Worm (Caenorhabditis elegans) whole organism, L2 larva: ENCODE measurements around the gene ZK1236.5.

Experiments
- C34F6.9 ChIP-seq: fragments of 150-350 bp; optimal IDR thresholded peaks from 2 replicates; lab custom pipeline; 2014; ENCODE audit warnings: missing biosample characterization, missing genetic modification characterization
- F13H6.1 ChIP-seq: sonication (generic microtip); optimal IDR thresholded peaks from 2 replicates; lab custom pipeline; 2016; ENCODE audit warnings: missing genetic modification characterization, missing compliant biosample characterization
- R02D3.7 ChIP-seq: fragments of 150-350 bp; optimal IDR thresholded peaks from 2 replicates; lab custom pipeline; 2014; ENCODE audit warnings: missing biosample characterization, missing genetic modification characterization
- Y55F3AM.14 ChIP-seq: fragments of 200-800 bp; sonication (Bioruptor generic); optimal IDR thresholded peaks from 2 replicates; lab custom pipeline; 2018; ENCODE audit warnings: mild to moderate bottlenecking, missing genetic modification characterization, missing compliant biosample characterization
- ZK546.5 ChIP-seq: sonication (generic microtip); optimal IDR thresholded peaks from 2 replicates; lab custom pipeline; 2017; ENCODE audit warnings: missing biosample characterization, missing genetic modification characterization
- alr-1 ChIP-seq: fragments of 150-350 bp; optimal IDR thresholded peaks from 2 replicates; lab custom pipeline; 2014; ENCODE audit warnings: missing biosample characterization, missing genetic modification characterization
- aly-2 ChIP-seq: fragments of 150-350 bp; optimal IDR thresholded peaks from 2 replicates; lab custom pipeline; 2014; ENCODE audit warnings: missing biosample characterization, missing genetic modification characterization
- ama-1 ChIP-seq: fragments of 150-350 bp; optimal IDR thresholded peaks from 2 replicates; lab custom pipeline; 2018; ENCODE audit warnings: inconsistent platforms
- crh-2 ChIP-seq: sonication (generic microtip); optimal IDR thresholded peaks from 2 replicates; lab custom pipeline; 2017; ENCODE audit warnings: missing biosample characterization, missing genetic modification characterization
- dmd-4 ChIP-seq: sonication (generic microtip); optimal IDR thresholded peaks from 2 replicates; lab custom pipeline; 2017; ENCODE audit warnings: missing biosample characterization, missing genetic modification characterization
- egl-27 ChIP-seq: sonication (generic microtip); optimal IDR thresholded peaks from 3 replicates; lab custom pipeline; 2017; ENCODE audit warnings: missing biosample characterization, missing genetic modification reagents, missing genetic modification characterization
- elt-1 ChIP-seq: fragments of 150-350 bp; optimal IDR thresholded peaks from 2 replicates; lab custom pipeline; 2014; ENCODE audit warnings: missing biosample characterization, missing genetic modification characterization
- elt-3 ChIP-seq: sonication (generic microtip); optimal IDR thresholded peaks from 2 replicates; lab custom pipeline; 2017; ENCODE audit warnings: missing biosample characterization, missing genetic modification characterization
- fos-1 ChIP-seq: fragments of 150-350 bp; optimal IDR thresholded peaks from 2 replicates; lab custom pipeline; 2014; ENCODE audit warnings: missing biosample characterization, missing genetic modification characterization
- lin-11 ChIP-seq: fragments of 150-350 bp; sonication (generic microtip); optimal IDR thresholded peaks from 2 replicates; lab custom pipeline; 2014; ENCODE audit warnings: missing biosample characterization, missing genetic modification characterization, inconsistent platforms, mixed read lengths
- lin-13 ChIP-seq: fragments of 150-350 bp; optimal IDR thresholded peaks from 2 replicates; lab custom pipeline; 2014; ENCODE audit warnings: missing biosample characterization, missing genetic modification reagents, missing genetic modification characterization
- lin-39 ChIP-seq: fragments of 150-350 bp; optimal IDR thresholded peaks from 2 replicates; lab custom pipeline; 2014; ENCODE audit warnings: missing biosample characterization, missing genetic modification reagents, missing genetic modification characterization
- lsy-2 ChIP-seq, 2 experiments: fragments of 150-350 bp in 1 of 2; sonication (generic microtip) in 1 of 2; optimal IDR thresholded peaks; 2 replicates each; lab custom pipeline; 2014 to 2017; ENCODE audit warnings: missing biosample characterization in 2 of 2, missing genetic modification characterization in 2 of 2
- mab-5 ChIP-seq: fragments of 150-350 bp; optimal IDR thresholded peaks from 2 replicates; lab custom pipeline; 2014; ENCODE audit warnings: missing biosample characterization, missing genetic modification characterization
- mbf-1 ChIP-seq: sonication (generic microtip); optimal IDR thresholded peaks from 2 replicates; lab custom pipeline; 2017; ENCODE audit warnings: missing biosample characterization, missing genetic modification characterization
- mdl-1 ChIP-seq, 2 experiments: fragments of 150-350 bp in 1 of 2; sonication (generic microtip) in 1 of 2; optimal IDR thresholded peaks; 2 replicates each; lab custom pipeline; 2017; ENCODE audit warnings: missing biosample characterization in 2 of 2, missing genetic modification characterization in 2 of 2
- nhr-10 ChIP-seq: sonication (generic microtip); optimal IDR thresholded peaks from 2 replicates; lab custom pipeline; 2017; ENCODE audit warnings: missing biosample characterization, missing genetic modification characterization
- nhr-12 ChIP-seq: fragments of 150-350 bp; optimal IDR thresholded peaks from 2 replicates; lab custom pipeline; 2014; ENCODE audit warnings: missing biosample characterization, missing genetic modification characterization
- nhr-129 ChIP-seq: fragments of 150-350 bp; optimal IDR thresholded peaks from 2 replicates; lab custom pipeline; 2014; ENCODE audit warnings: missing biosample characterization, missing genetic modification characterization
- nhr-21 ChIP-seq: fragments of 150-350 bp; optimal IDR thresholded peaks from 2 replicates; lab custom pipeline; 2014; ENCODE audit warnings: missing biosample characterization, missing genetic modification characterization
- nhr-237 ChIP-seq: fragments of 150-350 bp; optimal IDR thresholded peaks from 2 replicates; lab custom pipeline; 2014; ENCODE audit warnings: missing biosample characterization, missing genetic modification characterization
- nhr-25 ChIP-seq: fragments of 150-350 bp; sonication (generic microtip); optimal IDR thresholded peaks from 3 replicates; lab custom pipeline; 2014; ENCODE audit warnings: missing biosample characterization, missing genetic modification characterization
- nhr-6 ChIP-seq: fragments of 150-350 bp; optimal IDR thresholded peaks from 2 replicates; lab custom pipeline; 2014; ENCODE audit warnings: missing biosample characterization, missing genetic modification characterization
- nhr-77 ChIP-seq: fragments of 150-350 bp; optimal IDR thresholded peaks from 2 replicates; lab custom pipeline; 2014; ENCODE audit warnings: missing biosample characterization, missing genetic modification characterization
- peb-1 ChIP-seq: fragments of 150-350 bp; optimal IDR thresholded peaks from 2 replicates; lab custom pipeline; 2014; ENCODE audit warnings: missing biosample characterization, missing genetic modification characterization
- sma-3 ChIP-seq: sonication (generic microtip); optimal IDR thresholded peaks from 2 replicates; lab custom pipeline; 2016; ENCODE audit warnings: missing genetic modification reagents, missing genetic modification characterization, missing compliant biosample characterization
- snpc-4 ChIP-seq: fragments of 150-350 bp; optimal IDR thresholded peaks from 2 replicates; lab custom pipeline; 2014; ENCODE audit warnings: missing biosample characterization, missing genetic modification characterization
- unc-39 ChIP-seq: fragments of 150-350 bp; optimal IDR thresholded peaks from 2 replicates; lab custom pipeline; 2014; ENCODE audit warnings: missing biosample characterization, missing genetic modification characterization
- unc-55 ChIP-seq: fragments of 150-350 bp; sonication (generic microtip); optimal IDR thresholded peaks from 3 replicates; lab custom pipeline; 2014; ENCODE audit warnings: missing biosample characterization, missing genetic modification reagents, missing genetic modification characterization
- unc-62 ChIP-seq: fragments of 150-350 bp; optimal IDR thresholded peaks from 2 replicates; lab custom pipeline; 2014; ENCODE audit warnings: missing biosample characterization, missing genetic modification reagents, missing genetic modification characterization
- zag-1 ChIP-seq: fragments of 150-350 bp; optimal IDR thresholded peaks from 2 replicates; lab custom pipeline; 2014; ENCODE audit warnings: missing biosample characterization, missing genetic modification characterization
- ztf-1 ChIP-seq: fragments of 200-800 bp; sonication (Bioruptor generic); conservative IDR thresholded peaks from 2 replicates; pipeline ENCODE4 v1.3.6; 2022; ENCODE audit warnings: missing genetic modification characterization, missing compliant biosample characterization
- ztf-11 ChIP-seq: sonication (generic microtip); optimal IDR thresholded peaks from 2 replicates; lab custom pipeline; 2017; ENCODE audit warnings: missing biosample characterization, missing genetic modification characterization
- ztf-4 ChIP-seq: fragments of 150-350 bp; optimal IDR thresholded peaks from 2 replicates; lab custom pipeline; 2014; ENCODE audit warnings: missing biosample characterization, missing genetic modification characterization

ZK1236.5 gene

DNA sequence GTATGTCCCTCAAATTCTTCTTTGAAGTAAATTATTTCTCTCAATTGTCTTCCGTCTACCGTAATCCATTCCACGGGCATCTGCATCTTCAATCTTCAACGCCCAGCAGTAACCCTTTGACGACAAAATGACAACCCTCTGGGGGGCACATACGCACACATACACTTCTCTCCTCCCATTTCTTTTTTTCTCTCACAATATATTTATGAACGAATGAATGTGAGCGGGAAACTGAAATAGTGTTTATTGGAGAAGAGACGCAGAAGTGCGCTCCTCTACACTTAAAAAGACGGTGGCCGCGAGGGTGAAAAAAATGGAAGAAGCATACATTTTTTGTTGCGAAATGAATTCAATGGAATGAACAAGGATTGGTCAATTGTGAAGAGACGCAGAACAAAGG lies 20.0 kb downstream of the ZK1236.5 start (continued):
- peak; percentile 72 to 94 for TF ChIP-seq lsy-2 (tag; optimal IDR thresholded peaks at IDR 0.05; lab: Kevin White, UChicago)
- peak; percentile 88 for TF ChIP-seq nhr-129 (tag; lab: Kevin White, UChicago)
- no peak for TF ChIP-seq ztf-1 (GFP tag; lab: Robert Waterston, UW)
- no peak for TF ChIP-seq elt-3 (tag; lab: Kevin White, UChicago)
- no peak for TF ChIP-seq ZK546.5 (tag; lab: Kevin White, UChicago)
- TF ChIP-seq elt-1 (tag; lab: Kevin White, UChicago): no peak
- peak; percentile 31 for TF ChIP-seq nhr-21 (tag; lab: Kevin White, UChicago)
- TF ChIP-seq F13H6.1: peak; percentile 77
- TF ChIP-seq C34F6.9 (tag; lab: Kevin White, UChicago): peak; percentile 93
- peak; percentile 88 for TF ChIP-seq nhr-25 (tag; lab: Kevin White, UChicago)
- TF ChIP-seq lin-13: peak; percentile 58

- TF ChIP-seq zag-1 (tag; lab: Kevin White, UChicago): no peak
- no peak for TF ChIP-seq R02D3.7 (tag; lab: Kevin White, UChicago)
- TF ChIP-seq nhr-25 (tag; lab: Kevin White, UChicago): no peak
- no peak for TF ChIP-seq alr-1 (tag; lab: Kevin White, UChicago)
- no peak for TF ChIP-seq ztf-4 (tag; lab: Kevin White, UChicago)
- TF ChIP-seq mbf-1 (tag; lab: Kevin White, UChicago): no peak
- TF ChIP-seq elt-1 (tag; lab: Kevin White, UChicago): no peak
- no peak for TF ChIP-seq lin-11
- TF ChIP-seq aly-2 (tag; lab: Kevin White, UChicago): no peak
- TF ChIP-seq fos-1: no peak
- TF ChIP-seq C34F6.9 (tag; lab: Kevin White, UChicago): no peak
- no peak for TF ChIP-seq ama-1
- no peak for TF ChIP-seq nhr-237
- no peak for TF ChIP-seq nhr-12 (tag; lab: Kevin White, UChicago)
- TF ChIP-seq nhr-10 (tag; lab: Kevin White, UChicago): no peak
- no peak for TF ChIP-seq mab-5 (tag; lab: Kevin White, UChicago)
Measured at ce11 chrIII:8410747-8411146, 21.3 kb downstream of the ZK1236.5 start.

DNA sequence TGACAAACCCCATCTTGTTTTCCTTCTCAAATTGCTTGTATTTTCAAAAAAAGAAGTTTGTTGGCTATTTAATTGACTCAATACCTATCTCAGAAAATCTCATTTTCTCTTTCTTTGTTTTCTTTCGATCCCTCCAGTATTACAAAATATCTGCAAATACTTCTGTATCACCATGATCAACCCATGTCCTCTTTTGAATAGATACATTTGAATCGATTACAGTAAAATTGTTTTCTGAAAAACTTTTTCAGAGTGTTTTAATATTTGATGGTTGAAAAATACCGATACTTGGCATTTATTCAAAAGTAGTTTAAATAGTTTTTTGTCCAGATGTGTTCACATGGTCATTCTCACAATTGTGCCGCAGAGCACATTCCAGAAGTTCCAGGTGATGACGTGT lies 22.8 kb downstream of the ZK1236.5 start, which contains the start of gene ZK353.9:
Gene ZK353.9, plus strand, starts transcription at position 331 of the 400 bp plus-strand sequence.
- no peak for TF ChIP-seq nhr-77 (tag; lab: Kevin White, UChicago)
- no peak for TF ChIP-seq snpc-4 (tag; lab: Kevin White, UChicago)
- TF ChIP-seq Y55F3AM.14 (GFP tag; lab: Kevin White, UChicago): no peak
- TF ChIP-seq lin-11: no peak
- TF ChIP-seq dmd-4 (tag; lab: Kevin White, UChicago): no peak
- TF ChIP-seq ztf-11 (tag; lab: Kevin White, UChicago): no peak
- no peak for TF ChIP-seq ztf-1 (GFP tag; lab: Robert Waterston, UW)
- TF ChIP-seq fos-1: no peak
- TF ChIP-seq nhr-21 (tag; lab: Kevin White, UChicago): no peak
- TF ChIP-seq mdl-1 (tag; optimal IDR thresholded peaks at IDR 0.05; lab: Kevin White, UChicago): no peak
- no peak for TF ChIP-seq peb-1 (tag; lab: Kevin White, UChicago)
- no peak for TF ChIP-seq nhr-6 (tag; lab: Kevin White, UChicago)
- no peak for TF ChIP-seq R02D3.7 (tag; lab: Kevin White, UChicago)
- TF ChIP-seq crh-2: no peak

DNA sequence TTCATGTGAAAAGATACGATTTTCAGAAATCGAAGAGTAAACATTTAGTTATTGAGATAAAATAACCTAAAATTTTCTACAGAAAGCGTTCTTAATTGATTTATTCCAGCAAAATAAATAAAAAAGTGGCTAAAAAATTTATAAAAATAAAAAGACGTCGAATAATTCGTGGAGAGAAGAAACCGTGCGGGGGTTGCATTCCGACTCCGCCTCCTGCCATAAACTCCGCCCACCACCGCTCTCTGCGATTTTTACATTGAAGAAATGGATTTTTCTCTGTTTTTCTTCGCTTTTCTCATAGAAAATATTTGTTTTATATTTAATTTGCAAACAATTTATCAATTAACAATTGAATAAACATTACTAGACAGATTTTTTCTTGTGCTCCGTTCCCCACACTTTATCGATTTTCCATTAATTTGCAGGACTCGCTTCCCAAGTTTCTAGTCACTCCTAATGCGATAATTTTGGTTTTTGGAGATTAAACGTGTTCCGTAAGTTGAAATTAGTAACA lies 26.5 kb downstream of the ZK1236.5 start, which contains the start of the genes ubxn-4 and cyy-1:
Gene ubxn-4, minus strand, starts transcription at position 114 of the 514 bp plus-strand sequence.
Gene cyy-1, plus strand, starts transcription at position 426 of the 514 bp plus-strand sequence.
- TF ChIP-seq unc-39 (no peak), unc-55 (GFP tag; lab: Kevin White, UChicago) (peak; percentile 38), nhr-77 (tag; lab: Kevin White, UChicago) (no peak), R02D3.7 (tag; lab: Kevin White, UChicago) (no peak), lsy-2 (tag; optimal IDR thresholded peaks at IDR 0.05; lab: Kevin White, UChicago) (peak in 1 of 2 experiments; percentile 11)
- TF ChIP-seq, all 48 proteins: peak for 2

ce11 chrIII:8403507-8403906 lies 28.5 kb downstream of the ZK1236.5 start, which contains the start of gene cutc-1:
TSS of gene cutc-1 (minus strand) at chrIII:8403607.
- no peak for TF ChIP-seq zag-1 (tag; lab: Kevin White, UChicago)
- TF ChIP-seq mbf-1 (tag; lab: Kevin White, UChicago): no peak
- no peak for TF ChIP-seq alr-1 (tag; lab: Kevin White, UChicago)
- no peak for TF ChIP-seq nhr-129 (tag; lab: Kevin White, UChicago)
- TF ChIP-seq lin-11: no peak
- no peak for TF ChIP-seq unc-39
- TF ChIP-seq lin-39: no peak
- no peak for TF ChIP-seq nhr-10 (tag; lab: Kevin White, UChicago)
- TF ChIP-seq ZK546.5 (tag; lab: Kevin White, UChicago): no peak
- TF ChIP-seq elt-3 (tag; lab: Kevin White, UChicago): no peak
- TF ChIP-seq sma-3 (GFP tag; lab: Kevin White, UChicago): no peak
- no peak for TF ChIP-seq nhr-25 (tag; lab: Kevin White, UChicago)
- no peak for TF ChIP-seq unc-62 (GFP tag; lab: Kevin White, UChicago)
- TF ChIP-seq mdl-1 (tag; optimal IDR thresholded peaks at IDR 0.05; lab: Kevin White, UChicago): no peak
- TF ChIP-seq C34F6.9 (tag; lab: Kevin White, UChicago): no peak
- no peak for TF ChIP-seq ztf-1 (GFP tag; lab: Robert Waterston, UW)
- TF ChIP-seq egl-27 (tag; lab: Kevin White, UChicago): no peak
- no peak for TF ChIP-seq ztf-11 (tag; lab: Kevin White, UChicago)
